Worm (Caenorhabditis elegans) whole organism, L2 larva: ENCODE measurements around the gene nhr-212.

ENCODE experiments used
- C34F6.9 ChIP-seq: fragments of 150-350 bp; optimal IDR thresholded peaks from 2 replicates; lab custom pipeline; 2014; ENCODE audit warnings: missing biosample characterization, missing genetic modification characterization
- F13H6.1 ChIP-seq: sonication (generic microtip); optimal IDR thresholded peaks from 2 replicates; lab custom pipeline; 2016; ENCODE audit warnings: missing genetic modification characterization, missing compliant biosample characterization
- R02D3.7 ChIP-seq: fragments of 150-350 bp; optimal IDR thresholded peaks from 2 replicates; lab custom pipeline; 2014; ENCODE audit warnings: missing biosample characterization, missing genetic modification characterization
- Y55F3AM.14 ChIP-seq: fragments of 200-800 bp; sonication (Bioruptor generic); optimal IDR thresholded peaks from 2 replicates; lab custom pipeline; 2018; ENCODE audit warnings: mild to moderate bottlenecking, missing genetic modification characterization, missing compliant biosample characterization
- aly-2 ChIP-seq: fragments of 150-350 bp; optimal IDR thresholded peaks from 2 replicates; lab custom pipeline; 2014; ENCODE audit warnings: missing biosample characterization, missing genetic modification characterization
- blmp-1 ChIP-seq: sonication (generic microtip); optimal IDR thresholded peaks from 2 replicates; lab custom pipeline; 2017; ENCODE audit warnings: missing genetic modification characterization, mild to moderate bottlenecking, missing compliant biosample characterization, antibody characterized with exemption, moderate library complexity; ENCODE audit not compliant: insufficient read depth
- ceh-82 ChIP-seq: fragments of 150-350 bp; optimal IDR thresholded peaks from 2 replicates; lab custom pipeline; 2014; ENCODE audit warnings: missing biosample characterization, missing genetic modification characterization
- dmd-4 ChIP-seq: sonication (generic microtip); optimal IDR thresholded peaks from 2 replicates; lab custom pipeline; 2017; ENCODE audit warnings: missing biosample characterization, missing genetic modification characterization
- egl-27 ChIP-seq: sonication (generic microtip); optimal IDR thresholded peaks from 3 replicates; lab custom pipeline; 2017; ENCODE audit warnings: missing biosample characterization, missing genetic modification reagents, missing genetic modification characterization
- elt-3 ChIP-seq: sonication (generic microtip); optimal IDR thresholded peaks from 2 replicates; lab custom pipeline; 2017; ENCODE audit warnings: missing biosample characterization, missing genetic modification characterization
- fos-1 ChIP-seq: fragments of 150-350 bp; optimal IDR thresholded peaks from 2 replicates; lab custom pipeline; 2014; ENCODE audit warnings: missing biosample characterization, missing genetic modification characterization
- gmeb-1 ChIP-seq: fragments of 150-350 bp; optimal IDR thresholded peaks from 2 replicates; lab custom pipeline; 2014; ENCODE audit warnings: missing biosample characterization, missing genetic modification characterization
- lin-13 ChIP-seq: fragments of 150-350 bp; optimal IDR thresholded peaks from 2 replicates; lab custom pipeline; 2014; ENCODE audit warnings: missing biosample characterization, missing genetic modification reagents, missing genetic modification characterization
- lin-39 ChIP-seq: fragments of 150-350 bp; optimal IDR thresholded peaks from 2 replicates; lab custom pipeline; 2014; ENCODE audit warnings: missing biosample characterization, missing genetic modification reagents, missing genetic modification characterization
- mbf-1 ChIP-seq: sonication (generic microtip); optimal IDR thresholded peaks from 2 replicates; lab custom pipeline; 2017; ENCODE audit warnings: missing biosample characterization, missing genetic modification characterization
- mdl-1 ChIP-seq, 2 experiments: fragments of 150-350 bp in 1 of 2; sonication (generic microtip) in 1 of 2; optimal IDR thresholded peaks; 2 replicates each; lab custom pipeline; 2017; ENCODE audit warnings: missing biosample characterization in 2 of 2, missing genetic modification characterization in 2 of 2
- nhr-10 ChIP-seq: sonication (generic microtip); optimal IDR thresholded peaks from 2 replicates; lab custom pipeline; 2017; ENCODE audit warnings: missing biosample characterization, missing genetic modification characterization
- nhr-11 ChIP-seq: fragments of 150-350 bp; optimal IDR thresholded peaks from 2 replicates; lab custom pipeline; 2014; ENCODE audit warnings: missing biosample characterization, missing genetic modification characterization
- nhr-12 ChIP-seq: fragments of 150-350 bp; optimal IDR thresholded peaks from 2 replicates; lab custom pipeline; 2014; ENCODE audit warnings: missing biosample characterization, missing genetic modification characterization
- nhr-21 ChIP-seq: fragments of 150-350 bp; optimal IDR thresholded peaks from 2 replicates; lab custom pipeline; 2014; ENCODE audit warnings: missing biosample characterization, missing genetic modification characterization
- nhr-23 ChIP-seq: fragments of 150-350 bp; optimal IDR thresholded peaks from 2 replicates; lab custom pipeline; 2014; ENCODE audit warnings: missing biosample characterization, missing genetic modification reagents, missing genetic modification characterization
- nhr-237 ChIP-seq: fragments of 150-350 bp; optimal IDR thresholded peaks from 2 replicates; lab custom pipeline; 2014; ENCODE audit warnings: missing biosample characterization, missing genetic modification characterization
- nhr-25 ChIP-seq: fragments of 150-350 bp; sonication (generic microtip); optimal IDR thresholded peaks from 3 replicates; lab custom pipeline; 2014; ENCODE audit warnings: missing biosample characterization, missing genetic modification characterization
- sem-4 ChIP-seq: fragments of 150-350 bp; optimal IDR thresholded peaks from 2 replicates; lab custom pipeline; 2014; ENCODE audit warnings: missing biosample characterization, missing genetic modification reagents, missing genetic modification characterization
- skn-1 ChIP-seq: sonication (generic microtip); optimal IDR thresholded peaks from 2 replicates; lab custom pipeline; 2017; ENCODE audit warnings: missing biosample characterization, missing genetic modification characterization
- sma-3 ChIP-seq: sonication (generic microtip); optimal IDR thresholded peaks from 2 replicates; lab custom pipeline; 2016; ENCODE audit warnings: missing genetic modification reagents, missing genetic modification characterization, missing compliant biosample characterization
- sma-9 ChIP-seq, 2 experiments: fragments of 150-350 bp in 1 of 2; sonication (generic microtip) in 1 of 2; optimal IDR thresholded peaks; 2 replicates each; lab custom pipeline; 2014 to 2016; ENCODE audit warnings: missing genetic modification characterization in 2 of 2, mild to moderate bottlenecking in 1 of 2, missing biosample characterization in 1 of 2, missing compliant biosample characterization in 1 of 2, missing genetic modification reagents in 1 of 2, moderate library complexity in 1 of 2
- unc-55 ChIP-seq: fragments of 150-350 bp; sonication (generic microtip); optimal IDR thresholded peaks from 3 replicates; lab custom pipeline; 2014; ENCODE audit warnings: missing biosample characterization, missing genetic modification reagents, missing genetic modification characterization
- unc-62 ChIP-seq: fragments of 150-350 bp; optimal IDR thresholded peaks from 2 replicates; lab custom pipeline; 2014; ENCODE audit warnings: missing biosample characterization, missing genetic modification reagents, missing genetic modification characterization
- zag-1 ChIP-seq: fragments of 150-350 bp; optimal IDR thresholded peaks from 2 replicates; lab custom pipeline; 2014; ENCODE audit warnings: missing biosample characterization, missing genetic modification characterization
- ztf-11 ChIP-seq: sonication (generic microtip); optimal IDR thresholded peaks from 2 replicates; lab custom pipeline; 2017; ENCODE audit warnings: missing biosample characterization, missing genetic modification characterization
- ztf-4 ChIP-seq: fragments of 150-350 bp; optimal IDR thresholded peaks from 2 replicates; lab custom pipeline; 2014; ENCODE audit warnings: missing biosample characterization, missing genetic modification characterization

nhr-212 gene

DNA sequence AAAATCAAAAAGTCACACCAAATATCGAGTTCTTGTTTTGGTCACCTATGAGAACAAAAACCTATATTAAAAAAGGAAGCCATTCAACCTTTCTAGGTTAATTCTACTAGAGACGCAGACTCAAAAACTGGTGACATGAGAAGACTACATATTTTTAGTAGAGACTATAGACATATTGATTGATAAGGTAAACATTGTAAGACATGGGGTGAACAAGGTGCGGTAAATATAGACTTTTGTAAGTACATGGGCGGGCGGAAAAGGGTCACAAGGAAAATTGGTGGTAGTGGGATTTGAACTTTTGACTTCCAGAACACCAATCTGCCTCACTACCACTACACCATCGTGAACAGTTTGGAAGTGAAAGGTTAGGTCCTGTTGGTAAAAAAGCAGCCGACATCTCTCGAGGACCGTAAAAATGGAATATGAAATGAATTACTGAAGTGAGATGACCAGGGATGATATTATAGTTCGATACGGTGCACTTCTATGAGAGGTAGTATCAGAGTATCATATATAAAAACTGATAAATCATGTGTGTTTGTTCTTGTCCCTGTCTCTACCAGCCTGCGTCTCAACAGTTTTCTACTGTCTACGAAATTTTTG is at the start of gene nhr-212:
Gene nhr-212 (plus strand): TSS at position 573 of the 606 bp plus-strand sequence.
- TF ChIP-seq nhr-11 (tag; lab: Kevin White, UChicago) (no peak), F13H6.1 (tag; lab: Kevin White, UChicago) (peak; percentile 20), mbf-1 (tag; lab: Kevin White, UChicago) (no peak), dmd-4 (tag; lab: Kevin White, UChicago) (no peak), aly-2 (tag; lab: Kevin White, UChicago) (no peak), sma-3 (GFP tag; lab: Kevin White, UChicago) (peak; percentile 29), ztf-4 (tag; lab: Kevin White, UChicago) (no peak), sma-9 (GFP tag; optimal IDR thresholded peaks at IDR 0.05; lab: Kevin White, UChicago) (peak; percentile 60), sma-9 (tag; optimal IDR thresholded peaks at IDR 0.05; lab: Kevin White, UChicago) (no peak), nhr-23 (tag; lab: Kevin White, UChicago) (no peak), unc-55 (no peak), C34F6.9 (tag; lab: Kevin White, UChicago) (no peak), nhr-12 (no peak), nhr-25 (no peak), Y55F3AM.14 (no peak), lin-39 (tag; lab: Kevin White, UChicago) (no peak), nhr-237 (tag; lab: Kevin White, UChicago) (no peak), elt-3 (no peak), sem-4 (tag; lab: Kevin White, UChicago) (no peak), egl-27 (tag; lab: Kevin White, UChicago) (no peak), blmp-1 (tag; lab: Kevin White, UChicago) (no peak), skn-1 (tag; lab: Kevin White, UChicago) (no peak), nhr-10 (tag; lab: Kevin White, UChicago) (no peak), zag-1 (tag; lab: Kevin White, UChicago) (no peak), lin-13 (GFP tag; lab: Kevin White, UChicago) (no peak)

DNA sequence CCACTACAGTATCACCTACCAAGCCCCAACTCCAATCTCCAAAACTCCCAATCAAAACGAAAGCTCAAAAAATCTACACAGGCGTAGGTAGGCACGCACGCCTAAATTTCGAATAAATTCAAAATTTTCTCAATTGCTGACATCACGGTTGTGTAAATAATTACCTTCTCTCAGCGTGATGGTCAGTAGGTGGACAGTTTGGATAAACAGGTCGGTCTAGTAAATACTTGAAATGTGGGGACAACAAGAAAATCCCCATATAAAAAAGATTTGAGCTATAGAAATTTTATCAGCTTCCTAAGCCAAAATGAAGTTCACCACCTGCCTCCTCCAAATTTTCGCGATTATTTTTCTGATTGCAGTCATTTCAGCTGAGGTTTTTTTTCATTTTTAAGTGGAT is 46.6 kb upstream of the nhr-212 start, which contains the start of gene B0554.1:
Gene B0554.1 (plus strand): TSS at position 301 of the 400 bp plus-strand sequence.
- TF ChIP-seq lin-39 (tag; lab: Kevin White, UChicago) (no peak), egl-27 (tag; lab: Kevin White, UChicago) (no peak), gmeb-1 (tag; lab: Kevin White, UChicago) (no peak), mdl-1 (tag; optimal IDR thresholded peaks at IDR 0.05; lab: Kevin White, UChicago) (no peak), nhr-21 (no peak), lin-13 (GFP tag; lab: Kevin White, UChicago) (no peak), unc-62 (GFP tag; lab: Kevin White, UChicago) (no peak)

DNA sequence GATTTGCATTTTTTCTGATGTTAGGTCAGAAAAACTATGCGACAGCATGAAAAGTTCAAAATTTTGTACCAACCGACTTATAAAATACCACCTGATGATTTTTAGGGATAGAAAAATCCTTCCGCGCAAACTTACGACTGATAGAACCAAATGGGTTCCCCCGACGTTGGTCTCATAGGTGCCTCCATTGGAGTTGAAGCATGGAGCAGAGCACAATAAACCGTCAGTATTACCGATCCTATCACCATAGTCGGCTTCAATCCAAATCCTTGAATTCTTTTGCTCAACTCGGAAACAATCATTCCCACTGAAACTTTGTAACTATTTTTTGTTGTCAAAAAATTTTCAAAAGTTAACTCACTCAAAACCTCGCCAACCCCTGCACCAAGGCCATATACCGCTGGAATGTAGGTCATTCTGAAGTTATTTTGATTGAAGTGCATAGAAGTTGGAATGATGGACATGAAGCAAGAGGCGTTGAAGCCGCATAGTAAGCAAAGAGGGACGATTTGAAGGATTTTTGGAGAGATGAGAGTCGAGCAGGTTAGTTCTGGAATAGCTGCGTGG is 45.4 kb upstream of the nhr-212 start:
- TF ChIP-seq dmd-4 (tag; lab: Kevin White, UChicago): no peak

DNA sequence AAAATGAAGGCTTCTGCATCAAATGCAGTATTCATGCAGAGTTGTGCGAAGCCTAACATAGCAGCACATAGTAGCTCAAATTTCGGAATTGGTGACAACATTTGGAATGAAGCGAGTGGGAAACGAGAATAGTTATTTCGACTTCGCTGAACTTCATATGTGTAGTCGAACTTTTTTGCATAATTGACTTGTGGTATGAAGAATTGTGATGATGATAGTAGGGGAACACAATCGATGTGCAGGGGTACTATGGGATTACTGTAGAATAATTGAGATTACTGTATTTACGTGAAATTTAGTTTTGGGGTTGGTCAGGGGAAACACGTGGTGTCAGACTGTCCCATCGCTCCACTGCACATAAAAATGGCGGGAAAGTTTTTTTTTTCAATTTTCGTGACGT is 43.7 kb upstream of the nhr-212 start, which contains the start of gene B0554.7:
Gene B0554.7 (minus strand): TSS at position 101 of the 400 bp plus-strand sequence.
- no peak for TF ChIP-seq ztf-4 (tag; lab: Kevin White, UChicago)
- no peak for TF ChIP-seq ztf-11 (tag; lab: Kevin White, UChicago)
- TF ChIP-seq nhr-12: no peak

DNA sequence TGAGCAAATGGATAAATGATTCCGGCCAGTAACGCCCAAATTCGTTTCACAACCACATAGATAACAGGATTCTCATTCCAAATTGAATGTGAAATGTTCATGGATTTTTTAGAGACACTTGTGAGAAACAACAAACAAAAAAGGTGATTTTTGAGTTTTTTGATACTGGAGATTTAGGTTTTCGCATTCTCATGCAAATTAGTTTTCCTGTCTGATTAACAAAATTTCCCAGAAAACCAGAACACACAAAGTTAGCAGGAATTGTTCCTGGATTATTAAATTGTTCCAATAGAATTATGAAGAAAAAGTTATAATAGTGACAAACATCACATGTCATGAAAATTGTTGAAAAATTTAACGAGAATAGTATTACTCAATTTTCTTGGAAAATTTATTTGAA is 41.5 kb upstream of the nhr-212 start, which contains the start of gene srh-33:
Gene srh-33 (minus strand): TSS at position 101 of the 400 bp plus-strand sequence.
- TF ChIP-seq ceh-82 (tag; lab: Kevin White, UChicago) (no peak), fos-1 (tag; lab: Kevin White, UChicago) (no peak), R02D3.7 (tag; lab: Kevin White, UChicago) (no peak)
- TF ChIP-seq, all 48 proteins: peak for 0
